Fruit fly (Drosophila melanogaster): ENCODE results near the gene Elp4.
A peak's percentile ranks its signal among the peaks of the same experiment; 100 is the strongest.

Gene Elp4

DNA sequence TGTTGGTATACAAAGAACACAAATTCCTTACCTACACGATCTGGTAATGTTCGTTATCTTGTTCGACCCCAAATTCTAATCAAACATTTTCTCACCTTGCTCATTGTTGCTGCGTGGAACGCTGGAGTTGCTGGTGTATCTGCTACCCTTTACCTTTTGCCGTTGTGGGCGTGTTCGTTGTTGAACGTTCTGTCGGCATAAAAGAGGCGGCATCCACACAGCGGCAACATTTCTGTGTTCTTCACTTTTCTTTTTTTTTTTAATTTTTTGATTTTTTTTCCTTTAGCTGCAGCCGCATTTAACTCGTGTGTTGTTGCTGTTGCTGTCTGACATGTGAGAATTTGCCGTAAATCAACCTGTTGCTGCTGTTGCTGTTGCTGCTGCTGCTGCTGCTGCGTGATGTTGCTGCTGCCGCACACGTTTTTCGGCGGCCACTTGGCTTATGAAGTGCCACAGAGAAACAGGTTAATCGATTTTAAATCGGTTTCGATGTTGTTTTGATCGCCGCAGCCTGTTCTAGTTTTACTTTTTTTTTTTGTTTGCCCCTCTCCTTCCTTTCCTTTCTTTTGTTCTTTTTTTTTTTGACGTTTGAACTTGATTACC, 34.1 kb upstream of the Elp4 start:
- no peak for TF ChIP-seq cnc (optimal IDR thresholded peaks at IDR 0.05)
- TF ChIP-seq CG11617 (GFP tag; optimal IDR thresholded peaks at IDR 0.05), result no peak
- TF ChIP-seq CG12768 (GFP tag; optimal IDR thresholded peaks at IDR 0.05), result no peak
- TF ChIP-seq CG7101 (tag; optimal IDR thresholded peaks at IDR 0.05), result no peak
- no peak for TF ChIP-seq cic (GFP tag; optimal IDR thresholded peaks at IDR 0.05)
- TF ChIP-seq tj (GFP tag; optimal IDR thresholded peaks at IDR 0.05), result no peak
- TF ChIP-seq CG1620 (GFP tag; optimal IDR thresholded peaks at IDR 0.05), result no peak
- no peak for TF ChIP-seq Hr96 (GFP tag; optimal IDR thresholded peaks at IDR 0.05)
- TF ChIP-seq toe (GFP tag; optimal IDR thresholded peaks at IDR 0.05), result no peak

DNA sequence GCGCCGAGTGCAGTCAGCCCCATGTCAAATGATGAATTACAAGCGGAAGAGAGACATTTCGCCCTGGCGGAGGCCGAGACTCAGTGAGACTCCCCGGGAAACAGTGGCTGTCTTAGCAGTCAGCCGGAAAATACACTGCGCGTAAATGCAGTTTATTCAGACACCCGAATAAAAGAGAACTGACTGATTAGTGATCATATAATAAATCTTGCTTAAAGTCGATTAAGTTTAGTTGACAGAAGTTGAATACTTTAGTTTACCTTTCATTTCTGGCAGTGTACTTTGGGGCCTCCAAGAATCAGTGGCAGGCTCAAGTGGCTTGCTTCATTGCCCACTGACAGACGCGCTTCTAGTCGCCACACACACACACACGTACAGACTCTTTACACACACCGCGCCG, 32.7 kb upstream of the Elp4 start:
- TF ChIP-seq CG7045 (GFP tag; optimal IDR thresholded peaks at IDR 0.05), result no peak
- TF ChIP-seq bab1 (GFP tag; optimal IDR thresholded peaks at IDR 0.05), result no peak
- no peak for TF ChIP-seq tj (GFP tag; optimal IDR thresholded peaks at IDR 0.05)
- TF ChIP-seq CG14711 (tag; optimal IDR thresholded peaks at IDR 0.05), result no peak
- no peak for TF ChIP-seq CG12768 (GFP tag; optimal IDR thresholded peaks at IDR 0.05)
- TF ChIP-seq CG1620 (GFP tag; optimal IDR thresholded peaks at IDR 0.05), result no peak
- TF ChIP-seq ovo (GFP tag; optimal IDR thresholded peaks at IDR 0.05), result no peak
- no peak for TF ChIP-seq CG33017 (tag; optimal IDR thresholded peaks at IDR 0.05)
- TF ChIP-seq cnc (optimal IDR thresholded peaks at IDR 0.05), result no peak
- TF ChIP-seq CG11617 (GFP tag; optimal IDR thresholded peaks at IDR 0.05), result no peak
- no peak for TF ChIP-seq CG7101 (tag; optimal IDR thresholded peaks at IDR 0.05)
- TF ChIP-seq kay (GFP tag; ENCODE audit: borderline replicate concordance), result no peak
- no peak for TF ChIP-seq cic (GFP tag; optimal IDR thresholded peaks at IDR 0.05)
- no peak for TF ChIP-seq Crg-1 (GFP tag; optimal IDR thresholded peaks at IDR 0.05)
- no peak for TF ChIP-seq Clk (GFP tag; optimal IDR thresholded peaks at IDR 0.05)
- no peak for TF ChIP-seq toe (GFP tag; optimal IDR thresholded peaks at IDR 0.05)
- TF ChIP-seq Mnt (GFP tag; optimal IDR thresholded peaks at IDR 0.05), result no peak

DNA sequence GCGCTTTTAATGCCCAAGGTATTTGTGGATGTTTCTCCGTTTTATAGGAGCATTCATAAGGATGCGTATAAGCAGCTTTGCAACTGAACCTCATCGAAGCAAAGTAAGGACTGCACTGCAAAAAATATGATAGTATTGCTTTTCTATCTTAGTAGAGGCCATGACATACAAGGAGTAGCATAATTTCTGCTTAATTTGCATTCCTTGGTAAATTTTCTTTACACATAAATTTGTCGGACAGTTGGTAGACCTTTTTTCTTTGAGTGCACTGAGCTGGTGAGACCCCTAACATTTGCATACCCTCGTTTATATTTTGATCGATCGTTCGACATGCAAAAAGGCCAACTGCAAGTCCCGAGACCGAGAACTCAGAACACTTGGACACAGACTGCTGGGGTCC, 31.0 kb upstream of the Elp4 start:
- no peak for TF ChIP-seq CG11617 (GFP tag; optimal IDR thresholded peaks at IDR 0.05)
- TF ChIP-seq kay (GFP tag; ENCODE audit: borderline replicate concordance), result no peak
- TF ChIP-seq ovo (GFP tag; optimal IDR thresholded peaks at IDR 0.05), result no peak
- no peak for TF ChIP-seq tj (GFP tag; optimal IDR thresholded peaks at IDR 0.05)
- TF ChIP-seq CG5204 (GFP tag; optimal IDR thresholded peaks at IDR 0.05), result no peak
- TF ChIP-seq Hr96 (GFP tag; optimal IDR thresholded peaks at IDR 0.05), result no peak
- TF ChIP-seq CG7101 (tag; optimal IDR thresholded peaks at IDR 0.05), result no peak
- no peak for TF ChIP-seq Mnt (GFP tag; optimal IDR thresholded peaks at IDR 0.05)
- TF ChIP-seq CG1620 (GFP tag; optimal IDR thresholded peaks at IDR 0.05), result no peak
- TF ChIP-seq Clk (GFP tag; optimal IDR thresholded peaks at IDR 0.05), result no peak
- TF ChIP-seq CG12768 (GFP tag; optimal IDR thresholded peaks at IDR 0.05), result no peak
- TF ChIP-seq CG7045 (GFP tag; optimal IDR thresholded peaks at IDR 0.05), result no peak
- TF ChIP-seq CG33017 (tag; optimal IDR thresholded peaks at IDR 0.05), result no peak
- no peak for TF ChIP-seq cic (GFP tag; optimal IDR thresholded peaks at IDR 0.05)

DNA sequence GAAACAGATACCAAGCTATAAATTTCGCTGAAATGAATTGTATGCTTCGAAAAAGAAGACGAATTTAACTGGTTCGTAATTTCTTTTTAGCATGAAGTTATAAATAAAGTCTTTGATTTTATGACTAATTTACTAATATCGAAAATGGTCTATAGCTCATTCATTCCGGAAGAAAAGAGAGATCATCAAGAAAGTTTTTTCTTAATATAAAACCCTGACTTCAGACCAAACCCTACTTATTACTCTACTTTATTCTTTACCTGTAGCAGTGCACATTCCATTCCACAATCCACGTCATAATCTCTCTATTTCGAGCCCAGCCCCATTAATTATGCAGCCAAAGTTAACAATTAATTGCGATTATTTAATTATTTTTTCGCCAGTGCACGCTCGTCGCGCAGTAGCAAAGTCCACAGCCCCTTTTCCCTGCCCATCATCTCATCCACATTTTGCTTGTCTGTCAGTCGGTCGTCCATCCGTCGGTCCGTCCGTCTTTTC, 30.0 kb upstream of the Elp4 start:
- TF ChIP-seq tj (GFP tag; optimal IDR thresholded peaks at IDR 0.05) (no peak), CG11617 (GFP tag; optimal IDR thresholded peaks at IDR 0.05) (no peak), Crg-1 (GFP tag; optimal IDR thresholded peaks at IDR 0.05) (no peak), Mnt (GFP tag; optimal IDR thresholded peaks at IDR 0.05) (no peak), cnc (optimal IDR thresholded peaks at IDR 0.05) (no peak), CG7101 (tag; optimal IDR thresholded peaks at IDR 0.05) (no peak), CG33017 (tag; optimal IDR thresholded peaks at IDR 0.05) (no peak), CG7045 (GFP tag; optimal IDR thresholded peaks at IDR 0.05) (no peak), ovo (GFP tag; optimal IDR thresholded peaks at IDR 0.05) (no peak), bab1 (GFP tag; optimal IDR thresholded peaks at IDR 0.05) (no peak), CG14711 (tag; optimal IDR thresholded peaks at IDR 0.05) (no peak), pad (GFP tag; optimal IDR thresholded peaks at IDR 0.05) (no peak), Clk (GFP tag; optimal IDR thresholded peaks at IDR 0.05) (no peak), kay (GFP tag; ENCODE audit: borderline replicate concordance) (no peak), CG1620 (GFP tag; optimal IDR thresholded peaks at IDR 0.05) (no peak), CG12768 (GFP tag; optimal IDR thresholded peaks at IDR 0.05) (no peak), cic (GFP tag; optimal IDR thresholded peaks at IDR 0.05) (no peak), toe (GFP tag; optimal IDR thresholded peaks at IDR 0.05) (no peak), CG5204 (GFP tag; optimal IDR thresholded peaks at IDR 0.05) (no peak), Hr96 (GFP tag; optimal IDR thresholded peaks at IDR 0.05) (no peak)

DNA sequence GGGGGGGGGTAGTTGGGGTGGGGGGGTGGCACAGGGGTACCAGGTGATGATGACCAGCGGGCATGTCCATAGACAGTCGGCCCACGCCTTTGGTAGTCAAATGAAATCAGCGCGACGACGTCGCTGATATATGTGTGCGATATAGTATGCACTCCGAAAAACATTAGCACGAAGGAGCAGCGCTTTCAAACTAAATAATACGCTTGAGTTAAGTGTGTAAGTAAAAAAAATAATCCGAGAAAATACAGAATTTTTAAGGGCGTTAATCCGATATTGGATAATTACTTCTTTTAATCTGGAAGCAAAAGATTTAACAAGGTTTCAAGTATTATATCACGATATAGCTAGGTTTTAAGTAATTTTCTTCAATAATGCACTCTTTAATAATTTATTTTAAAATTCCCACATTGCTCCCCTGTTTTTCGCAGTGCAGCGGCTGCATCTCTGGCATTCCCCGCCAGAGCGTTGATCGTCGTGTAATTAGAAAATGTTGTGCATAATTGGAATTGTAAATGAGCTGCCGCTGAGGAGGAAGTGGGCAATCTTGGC, 29.1 kb upstream of the Elp4 start:
- TF ChIP-seq CG5204 (GFP tag; optimal IDR thresholded peaks at IDR 0.05) (peak; percentile 18), cic (GFP tag; optimal IDR thresholded peaks at IDR 0.05) (no peak)

dm6 chr2L:5496468-5497093, 27.4 kb upstream of the Elp4 start:
- no peak for TF ChIP-seq Mnt (GFP tag; optimal IDR thresholded peaks at IDR 0.05)
- TF ChIP-seq CG12768 (GFP tag; optimal IDR thresholded peaks at IDR 0.05), result no peak
- TF ChIP-seq tj (GFP tag; optimal IDR thresholded peaks at IDR 0.05), result no peak
- no peak for TF ChIP-seq CG5204 (GFP tag; optimal IDR thresholded peaks at IDR 0.05)
- TF ChIP-seq toe (GFP tag; optimal IDR thresholded peaks at IDR 0.05), result no peak
